Fruit fly (Drosophila melanogaster) whole organism, embryonic: ENCODE data around the gene CG8675.

Experiments
- Antp ChIP-seq: fragments of 200-800 bp; sonication (Bioruptor generic); optimal IDR thresholded peaks from 3 replicates; lab custom pipeline; 2016; ENCODE audit warnings: missing biosample characterization, missing genetic modification characterization
- Awh ChIP-seq: fragments of 200-800 bp; sonication (Bioruptor generic); IDR thresholded peaks from 2 replicates; pipeline ENCODE4, ENCODE4 v1.3.6; 2022; ENCODE audit warnings: missing biosample characterization, missing genetic modification characterization
- CG10267 ChIP-seq: fragments of 200-800 bp; sonication (Bioruptor generic); optimal IDR thresholded peaks from 2 replicates; lab custom pipeline; 2018; ENCODE audit warnings: missing biosample characterization, mild to moderate bottlenecking, missing genetic modification characterization, moderate library complexity
- CG11398 ChIP-seq: fragments of 200-800 bp; sonication (Bioruptor generic); optimal IDR thresholded peaks from 2 replicates; lab custom pipeline; 2016; ENCODE audit warnings: missing biosample characterization, missing genetic modification characterization
- CG11696 ChIP-seq: fragments of 200-800 bp; sonication (Bioruptor generic); IDR thresholded peaks from 2 replicates; pipeline ENCODE4 v1.3.6; 2022; ENCODE audit warnings: missing biosample characterization, missing genetic modification characterization
- CG12104 ChIP-seq: fragments of 200-800 bp; sonication (Bioruptor generic); optimal IDR thresholded peaks from 3 replicates; lab custom pipeline; 2016; ENCODE audit warnings: missing biosample characterization, missing genetic modification characterization
- CG14667 ChIP-seq: fragments of 200-800 bp; sonication (Bioruptor generic); IDR thresholded peaks from 2 replicates; pipeline ENCODE4 v1.3.6; 2022; ENCODE audit warnings: missing biosample characterization, missing genetic modification characterization
- CG15479 ChIP-seq: fragments of 200-800 bp; sonication (Bioruptor generic); optimal IDR thresholded peaks from 3 replicates; lab custom pipeline; 2019; ENCODE audit warnings: missing biosample characterization, mild to moderate bottlenecking, missing genetic modification characterization, moderate library complexity
- CG17612 ChIP-seq: fragments of 200-800 bp; sonication (Bioruptor generic); IDR thresholded peaks from 2 replicates; pipeline ENCODE4 v1.3.6; 2022; ENCODE audit warnings: missing biosample characterization, missing genetic modification characterization
- CG18619 ChIP-seq: fragments of 200-800 bp; sonication (Bioruptor generic); optimal IDR thresholded peaks from 3 replicates; lab custom pipeline; 2017; ENCODE audit warnings: missing biosample characterization, mild to moderate bottlenecking, missing genetic modification characterization
- CG2199 ChIP-seq: fragments of 200-800 bp; sonication (Bioruptor generic); IDR thresholded peaks from 3 replicates; pipeline ENCODE4 v1.3.6; 2022; ENCODE audit warnings: missing biosample characterization, missing genetic modification characterization
- CG2889 ChIP-seq: fragments of 200-800 bp; sonication (Bioruptor generic); IDR thresholded peaks from 3 replicates; pipeline ENCODE4 v1.3.6; 2022; ENCODE audit warnings: missing biosample characterization, missing genetic modification characterization
- CG3281 ChIP-seq: fragments of 200-800 bp; sonication (Bioruptor generic); optimal IDR thresholded peaks from 3 replicates; lab custom pipeline; 2017; ENCODE audit warnings: missing biosample characterization, mild to moderate bottlenecking, missing genetic modification characterization
- CG33557 ChIP-seq: fragments of 200-800 bp; sonication (Bioruptor generic); optimal IDR thresholded peaks from 2 replicates; lab custom pipeline; 2019; ENCODE audit warnings: missing biosample characterization, mild to moderate bottlenecking, missing genetic modification characterization, moderate library complexity
- CG3407 ChIP-seq: fragments of 200-800 bp; sonication (Bioruptor generic); optimal IDR thresholded peaks from 2 replicates; lab custom pipeline; 2018; ENCODE audit warnings: missing biosample characterization, mild to moderate bottlenecking, missing genetic modification characterization
- CG34422 ChIP-seq: fragments of 200-800 bp; sonication (Bioruptor generic); IDR thresholded peaks from 3 replicates; pipeline ENCODE4 v1.3.6; 2022; ENCODE audit warnings: missing biosample characterization, missing genetic modification characterization
- CG4360 ChIP-seq: fragments of 200-800 bp; sonication (Bioruptor generic); IDR thresholded peaks from 2 replicates; pipeline ENCODE4 v1.3.6; 2022; ENCODE audit warnings: missing biosample characterization, missing genetic modification characterization
- CG4617 ChIP-seq: fragments of 200-800 bp; sonication (Bioruptor generic); optimal IDR thresholded peaks from 3 replicates; lab custom pipeline; 2016; ENCODE audit warnings: missing biosample characterization, missing genetic modification characterization, borderline replicate concordance
- CG5245 ChIP-seq: fragments of 200-800 bp; sonication (Bioruptor generic); optimal IDR thresholded peaks from 3 replicates; lab custom pipeline; 2016; ENCODE audit warnings: missing biosample characterization, missing genetic modification characterization
- CG7357 ChIP-seq: fragments of 200-800 bp; sonication (Bioruptor generic); IDR thresholded peaks from 3 replicates; pipeline ENCODE4 v1.3.6; 2022; ENCODE audit warnings: missing biosample characterization, missing genetic modification characterization
- CG7556 ChIP-seq: fragments of 200-800 bp; sonication (Bioruptor generic); optimal IDR thresholded peaks from 2 replicates; lab custom pipeline; 2017; ENCODE audit warnings: missing biosample characterization, mild to moderate bottlenecking, missing genetic modification characterization
- CG8089 ChIP-seq: fragments of 200-800 bp; sonication (Bioruptor generic); optimal IDR thresholded peaks from 3 replicates; lab custom pipeline; 2016; ENCODE audit warnings: missing biosample characterization, missing genetic modification characterization
- CG9797 ChIP-seq: fragments of 200-800 bp; sonication (Bioruptor generic); optimal IDR thresholded peaks from 3 replicates; lab custom pipeline; 2018; ENCODE audit warnings: missing biosample characterization, mild to moderate bottlenecking, missing genetic modification characterization
- E2f1 ChIP-seq: fragments of 200-800 bp; sonication (Bioruptor generic); IDR thresholded peaks from 2 replicates; pipeline ENCODE4 v1.3.6; 2022; ENCODE audit warnings: missing biosample characterization, missing genetic modification characterization
- Ets97D ChIP-seq: fragments of 200-800 bp; sonication (Bioruptor generic); optimal IDR thresholded peaks from 3 replicates; lab custom pipeline; 2016; ENCODE audit warnings: missing biosample characterization, missing genetic modification characterization
- HLH54F ChIP-seq: fragments of 200-800 bp; sonication (Bioruptor generic); optimal IDR thresholded peaks from 3 replicates; lab custom pipeline; 2016; ENCODE audit warnings: missing biosample characterization, missing genetic modification characterization
- Jarid2 ChIP-seq: fragments of 200-800 bp; sonication (Bioruptor generic); optimal IDR thresholded peaks from 3 replicates; lab custom pipeline; 2017; ENCODE audit warnings: mild to moderate bottlenecking, missing biosample characterization, missing genetic modification reagents, missing genetic modification characterization
- Lpt ChIP-seq: fragments of >200 bp; optimal IDR thresholded peaks from 2 replicates; lab custom pipeline; 2018; ENCODE audit warnings: missing biosample characterization, missing genetic modification characterization
- MTF-1 ChIP-seq: fragments of 200-800 bp; sonication (Bioruptor generic); optimal IDR thresholded peaks from 2 replicates; lab custom pipeline; 2018; ENCODE audit warnings: missing biosample characterization, mild to moderate bottlenecking, missing genetic modification characterization, borderline replicate concordance
- Mes4 ChIP-seq: fragments of 200-800 bp; sonication (Bioruptor generic); optimal IDR thresholded peaks from 2 replicates; lab custom pipeline; 2016; ENCODE audit warnings: missing biosample characterization, missing genetic modification characterization
- Oli ChIP-seq: fragments of 200-800 bp; sonication (Bioruptor generic); optimal IDR thresholded peaks from 2 replicates; lab custom pipeline; 2018; ENCODE audit warnings: missing biosample characterization, mild to moderate bottlenecking, missing genetic modification characterization, moderate library complexity
- Ptx1 ChIP-seq: fragments of 200-800 bp; sonication (Bioruptor generic); IDR thresholded peaks from 2 replicates; pipeline ENCODE4 v1.3.6; 2022; ENCODE audit warnings: missing biosample characterization, missing genetic modification characterization
- Six4 ChIP-seq: fragments of 200-800 bp; sonication (Bioruptor generic); optimal IDR thresholded peaks from 2 replicates; lab custom pipeline; 2016; ENCODE audit warnings: missing biosample characterization, missing genetic modification characterization
- Vsx1 ChIP-seq: fragments of 200-800 bp; sonication (Bioruptor generic); optimal IDR thresholded peaks from 2 replicates; lab custom pipeline; 2017; ENCODE audit warnings: missing biosample characterization, mild to moderate bottlenecking, missing genetic modification characterization, missing genetic modification reagents
- YL-1 ChIP-seq: fragments of 200-800 bp; sonication (Bioruptor generic); optimal IDR thresholded peaks from 3 replicates; lab custom pipeline; 2017; ENCODE audit warnings: missing biosample characterization, mild to moderate bottlenecking, missing genetic modification characterization
- amos ChIP-seq: fragments of 200-800 bp; sonication (Bioruptor generic); IDR thresholded peaks from 2 replicates; pipeline ENCODE4 v1.3.6; 2022; ENCODE audit warnings: missing biosample characterization, missing genetic modification characterization; ENCODE audit not compliant: partially characterized antibody
- cwo ChIP-seq: fragments of 200-800 bp; sonication (Bioruptor generic); optimal IDR thresholded peaks from 3 replicates; lab custom pipeline; 2017; ENCODE audit warnings: missing biosample characterization, missing genetic modification characterization, mild to moderate bottlenecking, moderate library complexity, missing genetic modification reagents
- dm ChIP-seq: fragments of 200-800 bp; sonication (Bioruptor generic); optimal IDR thresholded peaks from 3 replicates; lab custom pipeline; 2016; ENCODE audit warnings: missing biosample characterization, missing genetic modification characterization
- exex ChIP-seq: fragments of 200-800 bp; sonication (Bioruptor generic); optimal IDR thresholded peaks from 4 replicates; lab custom pipeline; 2018; ENCODE audit warnings: missing biosample characterization, mild to moderate bottlenecking, missing genetic modification characterization, moderate library complexity
- fd3F ChIP-seq: fragments of 200-800 bp; sonication (Bioruptor generic); optimal IDR thresholded peaks from 2 replicates; lab custom pipeline; 2018; ENCODE audit warnings: missing biosample characterization, mild to moderate bottlenecking, missing genetic modification characterization, moderate library complexity
- gce ChIP-seq: fragments of 200-800 bp; sonication (Bioruptor generic); IDR thresholded peaks from 3 replicates; pipeline ENCODE4 v1.3.6; 2022; ENCODE audit warnings: missing biosample characterization, missing genetic modification characterization
- hbn ChIP-seq: fragments of 200-800 bp; sonication (Bioruptor generic); IDR thresholded peaks from 2 replicates; pipeline ENCODE4 v1.3.6; 2022; ENCODE audit warnings: missing biosample characterization, missing genetic modification characterization; ENCODE audit not compliant: partially characterized antibody
- nau ChIP-seq: fragments of 200-800 bp; sonication (Bioruptor generic); optimal IDR thresholded peaks from 3 replicates; lab custom pipeline; 2017; ENCODE audit warnings: missing biosample characterization, mild to moderate bottlenecking, missing genetic modification characterization, missing genetic modification reagents
- row ChIP-seq: fragments of 200-800 bp; sonication (Bioruptor generic); IDR thresholded peaks from 3 replicates; pipeline ENCODE4 v1.3.6; 2022; ENCODE audit warnings: missing biosample characterization, missing genetic modification characterization
- sc ChIP-seq, 3 experiments: fragments of >200 bp in 2 of 3; fragments of 200-800 bp in 1 of 3; sonication (Bioruptor generic) in 1 of 3; optimal IDR thresholded peaks; 2 replicates in 2 of 3; 3 replicates in 1 of 3; lab custom pipeline; 2017; ENCODE audit warnings: mild to moderate bottlenecking in 1 of 3, missing biosample characterization in 1 of 3, missing genetic modification characterization in 1 of 3, missing genetic modification reagents in 1 of 3
- sima ChIP-seq: fragments of 200-800 bp; sonication (Bioruptor generic); optimal IDR thresholded peaks from 2 replicates; lab custom pipeline; 2016; ENCODE audit warnings: missing biosample characterization, missing genetic modification characterization
- sna ChIP-seq: fragments of 200-800 bp; sonication (Bioruptor generic); IDR thresholded peaks from 2 replicates; pipeline ENCODE4 v1.3.6; 2022; ENCODE audit warnings: missing biosample characterization, missing genetic modification characterization; ENCODE audit not compliant: partially characterized antibody
- trh ChIP-seq: fragments of 200-800 bp; sonication (Bioruptor generic); optimal IDR thresholded peaks from 2 replicates; lab custom pipeline; 2016; ENCODE audit warnings: missing biosample characterization, missing genetic modification characterization
- ttk ChIP-seq: fragments of 200-800 bp; sonication (Bioruptor generic); IDR thresholded peaks from 2 replicates; pipeline ENCODE4 v2.1.2; 2022; ENCODE audit warnings: missing biosample characterization, missing genetic modification characterization
- tup ChIP-seq: fragments of 200-800 bp; sonication (Bioruptor generic); optimal IDR thresholded peaks from 2 replicates; lab custom pipeline; 2016; ENCODE audit warnings: missing biosample characterization, mild to moderate bottlenecking, missing genetic modification characterization, moderate library complexity
- tx ChIP-seq: fragments of 200-800 bp; sonication (Bioruptor generic); optimal IDR thresholded peaks from 2 replicates; lab custom pipeline; 2016; ENCODE audit warnings: missing biosample characterization, missing genetic modification characterization

CG8675 gene

DNA sequence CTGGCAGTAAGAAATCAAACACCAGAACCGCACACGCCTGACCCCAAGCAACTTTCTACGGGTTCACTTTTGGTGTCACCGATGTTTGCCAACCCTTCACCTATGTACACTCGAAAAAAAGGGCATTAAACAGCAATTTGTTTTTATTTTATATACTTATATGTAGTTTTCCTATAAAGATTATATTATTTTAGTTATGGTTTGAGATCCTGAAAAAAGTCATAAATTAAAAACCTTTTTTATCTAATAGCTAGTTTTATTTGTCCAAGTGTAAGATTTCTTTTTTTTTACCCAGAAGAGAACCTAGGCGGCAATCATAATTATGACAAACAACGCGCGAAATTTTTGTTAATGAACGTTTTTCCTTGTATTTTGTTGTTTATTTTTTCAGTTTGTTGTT, 44.1 kb upstream of the CG8675 start (continued):
- no peak for TF ChIP-seq CG11398 (GFP tag; lab: Kevin White, UChicago)
- no peak for TF ChIP-seq tx (GFP tag; lab: Kevin White, UChicago)
- TF ChIP-seq Ptx1, result peak; percentile 62; the same call in 1 of the 2 replicates
- TF ChIP-seq CG8089 (GFP tag; lab: Kevin White, UChicago), result no peak
- peak; percentile 24 for TF ChIP-seq Oli (tag; lab: Kevin White, UChicago)
- TF ChIP-seq Vsx1 (GFP tag; lab: Kevin White, UChicago), result no peak
- no peak for TF ChIP-seq CG18619 (GFP tag; lab: Kevin White, UChicago)
- TF ChIP-seq Antp (GFP tag; lab: Kevin White, UChicago), result no peak
- TF ChIP-seq hbn, result no peak
- TF ChIP-seq trh (GFP tag; lab: Kevin White, UChicago), result no peak
- TF ChIP-seq CG2199 (GFP tag; lab: Robert Waterston, UW), result no peak
- TF ChIP-seq MTF-1 (GFP tag; lab: Kevin White, UChicago), result no peak
- peak; percentile 58 for TF ChIP-seq E2f1 (GFP tag; lab: Robert Waterston, UW)
- TF ChIP-seq CG3407 (GFP tag; lab: Kevin White, UChicago), result no peak
- peak; percentile 44 for TF ChIP-seq cwo (GFP tag; lab: Kevin White, UChicago)
- TF ChIP-seq row (GFP tag; lab: Robert Waterston, UW), result peak; percentile 42; the same call in 1 of the 3 replicates
- no peak for TF ChIP-seq sc (optimal IDR thresholded peaks at IDR 0.05; lab: Kevin White, UChicago)
- TF ChIP-seq sc (GFP tag; optimal IDR thresholded peaks at IDR 0.05; lab: Kevin White, UChicago), result no peak
- TF ChIP-seq CG9797 (GFP tag; lab: Kevin White, UChicago), result no peak
- no peak for TF ChIP-seq YL-1
- no peak for TF ChIP-seq Jarid2
- no peak for TF ChIP-seq gce (GFP tag; lab: Robert Waterston, UW)
- TF ChIP-seq Lpt (GFP tag; lab: Kevin White, UChicago), result no peak
- no peak for TF ChIP-seq CG2889 (GFP tag; lab: Robert Waterston, UW)
- peak; percentile 45 for TF ChIP-seq CG3281 (GFP tag; lab: Kevin White, UChicago)
- no peak for TF ChIP-seq HLH54F
- TF ChIP-seq CG34422, result no peak
- no peak for TF ChIP-seq Six4 (GFP tag; lab: Kevin White, UChicago)
- no peak for TF ChIP-seq sna
- no peak for TF ChIP-seq ttk (GFP tag; lab: Robert Waterston, UW)
- TF ChIP-seq dm (GFP tag; lab: Kevin White, UChicago), result no peak
- 0 out of 2 replicates have a peak, but pooled peaks have one; percentile 8 for TF ChIP-seq CG14667 (GFP tag; lab: Robert Waterston, UW)
- peak; percentile 32; the same call in 1 of the 3 replicates for TF ChIP-seq CG7357 (GFP tag; lab: Robert Waterston, UW)
- TF ChIP-seq CG10267 (tag; lab: Kevin White, UChicago), result peak; percentile 52
- TF ChIP-seq CG17612 (GFP tag; lab: Robert Waterston, UW), result no peak
- TF ChIP-seq sima, result no peak
- no peak for TF ChIP-seq Mes4 (GFP tag; lab: Kevin White, UChicago)
- TF ChIP-seq CG4360, result no peak
- no peak for TF ChIP-seq Ets97D
- TF ChIP-seq CG33557, result no peak
- no peak for TF ChIP-seq tup
- TF ChIP-seq amos (GFP tag; lab: Robert Waterston, UW), result no peak
- TF ChIP-seq nau (GFP tag; lab: Kevin White, UChicago), result no peak
- peak; percentile 59 for TF ChIP-seq fd3F (GFP tag; lab: Kevin White, UChicago)
- TF ChIP-seq Awh, result no peak; the same call in 1 of the 2 replicates
- no peak for TF ChIP-seq CG15479 (GFP tag; lab: Kevin White, UChicago)
- 0 out of 2 replicates have a peak, but pooled peaks have one; percentile 24 for TF ChIP-seq CG11696 (GFP tag; lab: Robert Waterston, UW)
- peak; percentile 20 for TF ChIP-seq CG7556 (GFP tag; lab: Kevin White, UChicago)
- TF ChIP-seq CG4617 (GFP tag; lab: Kevin White, UChicago), result no peak
- TF ChIP-seq CG5245 (GFP tag; lab: Kevin White, UChicago), result no peak
- peak; percentile 10 for TF ChIP-seq CG12104 (GFP tag; lab: Kevin White, UChicago)
- no peak for TF ChIP-seq exex (tag; lab: Kevin White, UChicago)
